Fruit fly (Drosophila melanogaster) whole organism, embryonic: ENCODE results near the gene mRpL28.

Experiments used
- Bgb ChIP-seq: fragments of 200-800 bp; sonication (Bioruptor generic); IDR thresholded peaks from 2 replicates; pipeline ENCODE4 v1.3.6; 2022; ENCODE audit warnings: missing biosample characterization, missing genetic modification characterization; ENCODE audit not compliant: partially characterized antibody
- Bteb2 ChIP-seq: fragments of 200-800 bp; sonication (Bioruptor generic); optimal IDR thresholded peaks from 2 replicates; lab custom pipeline; 2016; ENCODE audit warnings: missing biosample characterization, missing genetic modification characterization
- C15 ChIP-seq: fragments of 200-800 bp; sonication (Bioruptor generic); IDR thresholded peaks from 3 replicates; pipeline ENCODE4 v1.3.6; 2022; ENCODE audit warnings: missing biosample characterization, missing genetic modification characterization
- CG10462 ChIP-seq: fragments of 200-800 bp; sonication (Bioruptor generic); optimal IDR thresholded peaks from 2 replicates; lab custom pipeline; 2016; ENCODE audit warnings: missing biosample characterization, missing genetic modification characterization
- CG11723 ChIP-seq: fragments of 200-800 bp; sonication (Bioruptor generic); optimal IDR thresholded peaks from 2 replicates; lab custom pipeline; 2017; ENCODE audit warnings: missing biosample characterization, mild to moderate bottlenecking, missing genetic modification characterization
- CG12155 ChIP-seq: fragments of 200-800 bp; sonication (Bioruptor generic); optimal IDR thresholded peaks from 3 replicates; lab custom pipeline; 2016; ENCODE audit warnings: missing biosample characterization, missing genetic modification characterization
- CG1233 ChIP-seq: fragments of 200-800 bp; sonication (Bioruptor generic); optimal IDR thresholded peaks from 4 replicates; lab custom pipeline; 2018; ENCODE audit warnings: missing biosample characterization, mild to moderate bottlenecking, missing genetic modification characterization
- CG13775 ChIP-seq: fragments of 200-800 bp; sonication (Bioruptor generic); optimal IDR thresholded peaks from 3 replicates; lab custom pipeline; 2017; ENCODE audit warnings: missing biosample characterization, mild to moderate bottlenecking, missing genetic modification characterization
- CG15269 ChIP-seq: fragments of 200-800 bp; sonication (Bioruptor generic); optimal IDR thresholded peaks from 2 replicates; lab custom pipeline; 2018; ENCODE audit warnings: missing biosample characterization, mild to moderate bottlenecking, missing genetic modification characterization, moderate library complexity
- CG16813 ChIP-seq: fragments of 200-800 bp; sonication (Bioruptor generic); IDR thresholded peaks from 3 replicates; pipeline ENCODE4 v1.3.6; 2022; ENCODE audit warnings: missing biosample characterization, missing genetic modification characterization; ENCODE audit not compliant: partially characterized antibody
- CG17359 ChIP-seq: fragments of 200-800 bp; sonication (Bioruptor generic); optimal IDR thresholded peaks from 3 replicates; lab custom pipeline; 2018; ENCODE audit warnings: missing biosample characterization, mild to moderate bottlenecking, missing genetic modification characterization, moderate library complexity
- CG17385 ChIP-seq: fragments of 200-800 bp; sonication (Bioruptor generic); optimal IDR thresholded peaks from 3 replicates; lab custom pipeline; 2018; ENCODE audit warnings: missing biosample characterization, mild to moderate bottlenecking, missing genetic modification characterization
- CG18599 ChIP-seq: fragments of 200-800 bp; sonication (Bioruptor generic); optimal IDR thresholded peaks from 3 replicates; lab custom pipeline; 2017; ENCODE audit warnings: missing biosample characterization, missing genetic modification characterization, mild to moderate bottlenecking, moderate library complexity, missing genetic modification reagents
- CG2712 ChIP-seq: fragments of 200-800 bp; optimal IDR thresholded peaks from 3 replicates; lab custom pipeline; 2019; ENCODE audit warnings: missing biosample characterization, mild to moderate bottlenecking, missing genetic modification characterization, moderate library complexity
- CG2889 ChIP-seq: fragments of 200-800 bp; sonication (Bioruptor generic); IDR thresholded peaks from 3 replicates; pipeline ENCODE4 v1.3.6; 2022; ENCODE audit warnings: missing biosample characterization, missing genetic modification characterization
- CG32532 ChIP-seq: fragments of 200-800 bp; sonication (Bioruptor generic); IDR thresholded peaks from 2 replicates; pipeline ENCODE4 v1.3.6; 2022; ENCODE audit warnings: missing biosample characterization, missing genetic modification characterization
- CG3281 ChIP-seq: fragments of 200-800 bp; sonication (Bioruptor generic); optimal IDR thresholded peaks from 3 replicates; lab custom pipeline; 2017; ENCODE audit warnings: missing biosample characterization, mild to moderate bottlenecking, missing genetic modification characterization
- CG4328 ChIP-seq: fragments of 200-800 bp; sonication (Bioruptor generic); optimal IDR thresholded peaks from 3 replicates; lab custom pipeline; 2017; ENCODE audit warnings: missing biosample characterization, missing genetic modification reagents, missing genetic modification characterization
- CG4404 ChIP-seq: fragments of 200-800 bp; sonication (Bioruptor generic); IDR thresholded peaks from 2 replicates; pipeline ENCODE4 v1.3.6; 2022; ENCODE audit warnings: missing biosample characterization, missing genetic modification characterization
- CG4617 ChIP-seq: fragments of 200-800 bp; sonication (Bioruptor generic); optimal IDR thresholded peaks from 3 replicates; lab custom pipeline; 2016; ENCODE audit warnings: missing biosample characterization, missing genetic modification characterization, borderline replicate concordance
- CG4730 ChIP-seq: fragments of 200-800 bp; sonication (Bioruptor generic); IDR thresholded peaks from 2 replicates; pipeline ENCODE4 v1.3.6; 2022; ENCODE audit warnings: missing biosample characterization, missing genetic modification characterization
- CG6654 ChIP-seq: fragments of 200-800 bp; sonication (Bioruptor generic); optimal IDR thresholded peaks from 2 replicates; lab custom pipeline; 2017; ENCODE audit warnings: missing biosample characterization, mild to moderate bottlenecking, missing genetic modification characterization
- CG7839 ChIP-seq: fragments of 200-800 bp; sonication (Bioruptor generic); optimal IDR thresholded peaks from 3 replicates; lab custom pipeline; 2018; ENCODE audit warnings: missing biosample characterization, mild to moderate bottlenecking, missing genetic modification characterization, moderate library complexity
- CG8478 ChIP-seq: fragments of >200 bp; optimal IDR thresholded peaks from 2 replicates; lab custom pipeline; 2018
- CG8765 ChIP-seq: fragments of 200-800 bp; sonication (Bioruptor generic); IDR thresholded peaks from 2 replicates; pipeline ENCODE4 v1.3.6; 2022; ENCODE audit warnings: missing biosample characterization, missing genetic modification characterization
- CG9727 ChIP-seq: fragments of 200-800 bp; sonication (Bioruptor generic); optimal IDR thresholded peaks from 3 replicates; lab custom pipeline; 2017; ENCODE audit warnings: missing biosample characterization, mild to moderate bottlenecking, missing genetic modification characterization
- Chrac-16 ChIP-seq: fragments of 200-800 bp; sonication (Bioruptor generic); optimal IDR thresholded peaks from 3 replicates; lab custom pipeline; 2016; ENCODE audit warnings: missing biosample characterization, missing genetic modification characterization
- Dip3 ChIP-seq: fragments of 200-800 bp; sonication (Bioruptor generic); optimal IDR thresholded peaks from 3 replicates; lab custom pipeline; 2016; ENCODE audit warnings: missing biosample characterization, missing genetic modification characterization
- E2f2 ChIP-seq: fragments of 200-800 bp; sonication (Bioruptor generic); IDR thresholded peaks from 2 replicates; pipeline ENCODE4 v1.3.6; 2022; ENCODE audit warnings: missing biosample characterization, missing genetic modification characterization
- Ets65A ChIP-seq: fragments of 200-800 bp; sonication (Bioruptor generic); peaks from one replicate; lab custom pipeline; 2016; ENCODE audit warnings: missing biosample characterization, missing genetic modification characterization
- HmgZ ChIP-seq: fragments of 200-800 bp; sonication (Bioruptor generic); optimal IDR thresholded peaks from 2 replicates; lab custom pipeline; 2018; ENCODE audit warnings: missing biosample characterization, mild to moderate bottlenecking, missing genetic modification characterization
- Neu2 ChIP-seq: fragments of 200-800 bp; sonication (Bioruptor generic); optimal IDR thresholded peaks from 3 replicates; lab custom pipeline; 2016; ENCODE audit warnings: missing biosample characterization, missing genetic modification characterization, borderline replicate concordance
- Taf1 ChIP-seq: fragments of 200-800 bp; sonication (Bioruptor generic); IDR thresholded peaks from 2 replicates; pipeline ENCODE4 v1.3.6; 2022; ENCODE audit warnings: missing biosample characterization, missing genetic modification characterization
- da ChIP-seq: fragments of 200-800 bp; sonication (Bioruptor generic); optimal IDR thresholded peaks from 2 replicates; lab custom pipeline; 2016; ENCODE audit warnings: missing biosample characterization, missing genetic modification characterization
- en ChIP-seq: fragments of 200-800 bp; sonication (Bioruptor generic); optimal IDR thresholded peaks from 2 replicates; lab custom pipeline; 2016; ENCODE audit warnings: missing biosample characterization, missing genetic modification characterization
- exex ChIP-seq: fragments of 200-800 bp; sonication (Bioruptor generic); optimal IDR thresholded peaks from 4 replicates; lab custom pipeline; 2018; ENCODE audit warnings: missing biosample characterization, mild to moderate bottlenecking, missing genetic modification characterization, moderate library complexity
- gce ChIP-seq: fragments of 200-800 bp; sonication (Bioruptor generic); IDR thresholded peaks from 3 replicates; pipeline ENCODE4 v1.3.6; 2022; ENCODE audit warnings: missing biosample characterization, missing genetic modification characterization
- grn ChIP-seq: fragments of 200-800 bp; sonication (Bioruptor generic); optimal IDR thresholded peaks from 3 replicates; lab custom pipeline; 2017; ENCODE audit warnings: missing biosample characterization, missing genetic modification characterization
- hbn ChIP-seq: fragments of 200-800 bp; sonication (Bioruptor generic); IDR thresholded peaks from 2 replicates; pipeline ENCODE4 v1.3.6; 2022; ENCODE audit warnings: missing biosample characterization, missing genetic modification characterization; ENCODE audit not compliant: partially characterized antibody
- insv ChIP-seq, 2 experiments: fragments of 200-800 bp; sonication (Bioruptor generic); optimal IDR thresholded peaks; 3 replicates each; lab custom pipeline; 2016 to 2018; ENCODE audit warnings: missing biosample characterization in 2 of 2, missing genetic modification characterization in 2 of 2
- lmd ChIP-seq: fragments of 200-800 bp; sonication (Bioruptor generic); IDR thresholded peaks from 2 replicates; pipeline ENCODE4 v1.3.6; 2022; ENCODE audit warnings: missing biosample characterization, missing genetic modification characterization
- nerfin-1 ChIP-seq: fragments of 200-800 bp; sonication (Bioruptor generic); optimal IDR thresholded peaks from 3 replicates; lab custom pipeline; 2019; ENCODE audit warnings: missing biosample characterization, mild to moderate bottlenecking, missing genetic modification characterization, moderate library complexity
- nmo ChIP-seq: fragments of 200-800 bp; sonication (Bioruptor generic); optimal IDR thresholded peaks from 2 replicates; lab custom pipeline; 2018; ENCODE audit warnings: missing biosample characterization, mild to moderate bottlenecking, missing genetic modification characterization, moderate library complexity
- nom ChIP-seq: fragments of 200-800 bp; sonication (Bioruptor generic); optimal IDR thresholded peaks from 2 replicates; lab custom pipeline; 2017; ENCODE audit warnings: missing biosample characterization, missing genetic modification characterization, mild to moderate bottlenecking, moderate library complexity, missing genetic modification reagents
- sna ChIP-seq: fragments of 200-800 bp; sonication (Bioruptor generic); IDR thresholded peaks from 2 replicates; pipeline ENCODE4 v1.3.6; 2022; ENCODE audit warnings: missing biosample characterization, missing genetic modification characterization; ENCODE audit not compliant: partially characterized antibody
- ssp ChIP-seq: fragments of 200-800 bp; sonication (Bioruptor generic); IDR thresholded peaks from 2 replicates; pipeline ENCODE4 v1.3.6; 2022; ENCODE audit warnings: missing biosample characterization, missing genetic modification characterization
- tap ChIP-seq: fragments of 200-800 bp; optimal IDR thresholded peaks from 3 replicates; lab custom pipeline; 2019; ENCODE audit warnings: missing biosample characterization, mild to moderate bottlenecking, missing genetic modification characterization, moderate library complexity
- unc-4 ChIP-seq: fragments of 200-800 bp; sonication (Bioruptor generic); IDR thresholded peaks from 2 replicates; pipeline ENCODE4 v1.3.6; 2022; ENCODE audit warnings: missing biosample characterization, missing genetic modification characterization; ENCODE audit not compliant: partially characterized antibody
- wek ChIP-seq: fragments of 200-800 bp; sonication (Bioruptor generic); optimal IDR thresholded peaks from 3 replicates; lab custom pipeline; 2018; ENCODE audit warnings: missing biosample characterization, mild to moderate bottlenecking, missing genetic modification characterization, moderate library complexity
- zfh1 ChIP-seq: fragments of 200-800 bp; sonication (Bioruptor generic); IDR thresholded peaks from 3 replicates; pipeline ENCODE4 v1.3.6; 2022; ENCODE audit warnings: missing biosample characterization, missing genetic modification characterization

mRpL28 gene

DNA sequence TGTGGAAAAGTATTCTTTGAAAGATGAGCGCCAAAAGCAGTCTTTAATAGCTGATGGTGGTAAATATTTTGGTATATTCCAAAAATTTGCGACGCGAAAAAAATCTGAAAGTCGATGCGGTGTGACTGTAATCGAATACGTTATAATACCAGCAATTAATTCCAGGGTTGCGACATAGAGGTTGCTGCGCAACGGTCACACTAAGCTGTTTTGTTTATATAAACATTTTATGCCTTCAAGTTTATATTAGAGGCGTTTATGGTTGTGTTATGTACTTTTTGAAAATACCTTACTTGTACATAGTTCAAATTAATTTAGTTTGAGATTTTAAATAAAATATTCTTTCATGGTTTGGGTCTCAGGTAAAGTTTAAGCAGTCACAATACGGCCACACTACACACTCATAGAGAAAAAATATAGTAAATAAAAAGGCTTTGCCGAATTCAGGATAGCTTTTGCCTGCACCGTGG, 2.4 kb upstream of the mRpL28 start, which contains the start of gene CG14043 (continued):
- TF ChIP-seq CG4404 (GFP tag; lab: Robert Waterston, UW) = no peak
- no peak for TF ChIP-seq CG11723 (GFP tag; lab: Kevin White, UChicago)
- no peak for TF ChIP-seq ssp (GFP tag; lab: Robert Waterston, UW)
- no peak for TF ChIP-seq tap
- TF ChIP-seq zfh1 (GFP tag; lab: Robert Waterston, UW) = no peak
- no peak for TF ChIP-seq CG16813 (GFP tag; lab: Robert Waterston, UW)
- no peak for TF ChIP-seq CG8765 (GFP tag; lab: Robert Waterston, UW)
- TF ChIP-seq CG2889 (GFP tag; lab: Robert Waterston, UW) = no peak
- TF ChIP-seq CG2712 = peak; percentile 69
- TF ChIP-seq CG6654 = no peak
- TF ChIP-seq nom (GFP tag; lab: Kevin White, UChicago) = no peak
- TF ChIP-seq C15 = no peak
- no peak for TF ChIP-seq nerfin-1
- peak; percentile 83 for TF ChIP-seq E2f2 (GFP tag; lab: Robert Waterston, UW)
- TF ChIP-seq CG4328 = no peak
- TF ChIP-seq CG32532 (GFP tag; lab: Robert Waterston, UW) = 0 out of 2 replicates have a peak, but pooled peaks have one; percentile 21
- no peak for TF ChIP-seq CG15269 (tag; lab: Kevin White, UChicago)
- TF ChIP-seq nmo = peak; percentile 80
- peak; percentile 38; the same call in 1 of the 2 replicates for TF ChIP-seq hbn (GFP tag; lab: Robert Waterston, UW)
- no peak for TF ChIP-seq Bgb (GFP tag; lab: Robert Waterston, UW)
- TF ChIP-seq CG17385 = no peak
- no peak for TF ChIP-seq Taf1 (GFP tag; lab: Robert Waterston, UW)
- TF ChIP-seq CG18599 (GFP tag; lab: Kevin White, UChicago) = no peak
- no peak for TF ChIP-seq CG7839 (tag; lab: Kevin White, UChicago)
- peak; percentile 19 for TF ChIP-seq CG12155 (GFP tag; lab: Kevin White, UChicago)
- TF ChIP-seq sna = no peak
- TF ChIP-seq CG8478 = no peak
- peak; percentile 36 for TF ChIP-seq Bteb2 (GFP tag; lab: Kevin White, UChicago)
- TF ChIP-seq Neu2 (GFP tag; lab: Kevin White, UChicago) = peak; percentile 4
- TF ChIP-seq grn (GFP tag; lab: Kevin White, UChicago) = no peak
- TF ChIP-seq wek (GFP tag; lab: Kevin White, UChicago) = no peak
- TF ChIP-seq Ets65A = peak; percentile 61
- TF ChIP-seq CG17359 = peak; percentile 10
- TF ChIP-seq exex (tag; lab: Kevin White, UChicago) = no peak
- TF ChIP-seq CG1233 (GFP tag; lab: Kevin White, UChicago) = no peak
- TF ChIP-seq da (GFP tag; lab: Kevin White, UChicago) = no peak
- TF ChIP-seq Dip3 (GFP tag; lab: Kevin White, UChicago) = peak; percentile 32
- TF ChIP-seq gce = no peak
- TF ChIP-seq HmgZ = peak; percentile 50
- TF ChIP-seq insv (GFP tag; optimal IDR thresholded peaks at IDR 0.05; lab: Kevin White, UChicago) = peak in 1 of 2 experiments; percentile 19
- peak; percentile 92 for TF ChIP-seq CG4617
- no peak for TF ChIP-seq lmd
- peak; percentile 42; the same call in 1 of the 2 replicates for TF ChIP-seq unc-4 (GFP tag; lab: Robert Waterston, UW)
- TF ChIP-seq Chrac-16 = peak; percentile 17
- peak; percentile 78 for TF ChIP-seq CG3281 (GFP tag; lab: Kevin White, UChicago)
- no peak for TF ChIP-seq CG4730 (GFP tag; lab: Robert Waterston, UW)
- TF ChIP-seq CG13775 = peak; percentile 31
- no peak for TF ChIP-seq CG10462 (GFP tag; lab: Kevin White, UChicago)
- no peak for TF ChIP-seq en
- peak; percentile 14 for TF ChIP-seq CG9727 (GFP tag; lab: Kevin White, UChicago)
